1 fruit fly cellular context compared by ENCODE assay signal in genomic region chr2L:6339010-6339897, dm6.
TF ChIP-seq lines count a peak whose summit lies in the region.

No protein-coding gene starts in this region.

TF ChIP-seq in whole organism, embryonic, 481 proteins besides CTCF, POLR2A, EP300 and RAD21 (continued from another document):
- TF ChIP-seq Adf1 (GFP tag; IDR thresholded peaks at IDR 0.05; lab: Robert Waterston, UW): peak; percentile 16; the same call in 1 of the 2 replicates
- TF ChIP-seq insv (GFP tag; optimal IDR thresholded peaks at IDR 0.05; lab: Kevin White, UChicago): no peak
- peak; percentile 41 for TF ChIP-seq Dad (GFP tag; optimal IDR thresholded peaks at IDR 0.05; lab: Kevin White, UChicago)
- no peak for TF ChIP-seq CG17612 (GFP tag; IDR thresholded peaks at IDR 0.05; lab: Robert Waterston, UW)
- TF ChIP-seq CG17186 (GFP tag; optimal IDR thresholded peaks at IDR 0.05; lab: Kevin White, UChicago): no peak
- peak; percentile 16 for TF ChIP-seq MTF-1 (GFP tag; optimal IDR thresholded peaks at IDR 0.05; lab: Kevin White, UChicago; ENCODE audit: borderline replicate concordance)
- TF ChIP-seq Blimp-1 (GFP tag; optimal IDR thresholded peaks at IDR 0.05; lab: Kevin White, UChicago): peak; percentile 8
- TF ChIP-seq trh (GFP tag; optimal IDR thresholded peaks at IDR 0.05; lab: Kevin White, UChicago): no peak
- no peak for TF ChIP-seq CG4707 (GFP tag; optimal IDR thresholded peaks at IDR 0.05; lab: Kevin White, UChicago)
- TF ChIP-seq CG1024 (GFP tag; IDR thresholded peaks at IDR 0.05; lab: Robert Waterston, UW): no peak
- TF ChIP-seq kni (GFP tag; optimal IDR thresholded peaks at IDR 0.05; lab: Kevin White, UChicago): peak; percentile 97
- no peak for TF ChIP-seq CG7987 (GFP tag; optimal IDR thresholded peaks at IDR 0.05; lab: Kevin White, UChicago)
- TF ChIP-seq CG13624 (GFP tag; optimal IDR thresholded peaks at IDR 0.05; lab: Kevin White, UChicago): peak; percentile 39
- no peak for TF ChIP-seq NC2β (GFP tag; optimal IDR thresholded peaks at IDR 0.05; lab: Kevin White, UChicago)
- no peak for TF ChIP-seq Hand (GFP tag; optimal IDR thresholded peaks at IDR 0.05; lab: Kevin White, UChicago)
- no peak for TF ChIP-seq CG12942 (GFP tag; optimal IDR thresholded peaks at IDR 0.05; lab: Kevin White, UChicago)
- peak; percentile 3 to 44 for TF ChIP-seq Hr51 (GFP tag; optimal IDR thresholded peaks at IDR 0.05; lab: Kevin White, UChicago)
- TF ChIP-seq nerfin-2 (GFP tag; IDR thresholded peaks at IDR 0.05; lab: Robert Waterston, UW; ENCODE audit: partially characterized antibody): no peak
- no peak for TF ChIP-seq CG7271 (tag; optimal IDR thresholded peaks at IDR 0.05; lab: Kevin White, UChicago)
- no peak for TF ChIP-seq stwl (tag; optimal IDR thresholded peaks at IDR 0.05; lab: Kevin White, UChicago)
- TF ChIP-seq Antp (GFP tag; optimal IDR thresholded peaks at IDR 0.05; lab: Kevin White, UChicago): peak; percentile 34
- TF ChIP-seq NfI (GFP tag; optimal IDR thresholded peaks at IDR 0.05; lab: Kevin White, UChicago): peak; percentile 14
- no peak for TF ChIP-seq Dip2 (GFP tag; IDR thresholded peaks at IDR 0.05; lab: Robert Waterston, UW)
- no peak for TF ChIP-seq Sox100B (GFP tag; optimal IDR thresholded peaks at IDR 0.05; lab: Kevin White, UChicago)
- no peak for TF ChIP-seq lov (optimal IDR thresholded peaks at IDR 0.05; lab: Kevin White, UChicago)
- peak; percentile 4; the same call in 1 of the 3 replicates for TF ChIP-seq lov (GFP tag; IDR thresholded peaks at IDR 0.05; lab: Robert Waterston, UW)
- no peak for TF ChIP-seq pfk (GFP tag; optimal IDR thresholded peaks at IDR 0.05; lab: Kevin White, UChicago)
- TF ChIP-seq shn (GFP tag; optimal IDR thresholded peaks at IDR 0.05; lab: Kevin White, UChicago): peak; percentile 54
- no peak for TF ChIP-seq klu (GFP tag; IDR thresholded peaks at IDR 0.05; lab: Robert Waterston, UW)
- peak; percentile 71 for TF ChIP-seq CG7786 (GFP tag; optimal IDR thresholded peaks at IDR 0.05; lab: Kevin White, UChicago)
- TF ChIP-seq otp (GFP tag; IDR thresholded peaks at IDR 0.05; lab: Robert Waterston, UW): no peak
- no peak for TF ChIP-seq CG33557 (GFP tag; optimal IDR thresholded peaks at IDR 0.05; lab: Kevin White, UChicago)
- no peak for TF ChIP-seq ato (GFP tag; IDR thresholded peaks at IDR 0.05; lab: Robert Waterston, UW; ENCODE audit: partially characterized antibody)
- TF ChIP-seq CG9727 (GFP tag; optimal IDR thresholded peaks at IDR 0.05; lab: Kevin White, UChicago): peak; percentile 38
- TF ChIP-seq CG14667 (GFP tag; IDR thresholded peaks at IDR 0.05; lab: Robert Waterston, UW): no peak
- TF ChIP-seq Nf-YB (GFP tag; optimal IDR thresholded peaks at IDR 0.05; lab: Kevin White, UChicago): no peak
- TF ChIP-seq CG11696 (GFP tag; IDR thresholded peaks at IDR 0.05; lab: Robert Waterston, UW): no peak
- peak; percentile 15 for TF ChIP-seq CG3995 (GFP tag; optimal IDR thresholded peaks at IDR 0.05; lab: Kevin White, UChicago)
- TF ChIP-seq Rfx (GFP tag; IDR thresholded peaks at IDR 0.05; lab: Robert Waterston, UW): peak; percentile 66
- TF ChIP-seq CG14860 (GFP tag; IDR thresholded peaks at IDR 0.05; lab: Robert Waterston, UW; ENCODE audit: partially characterized antibody): no peak
- no peak for TF ChIP-seq Drgx (GFP tag; IDR thresholded peaks at IDR 0.05; lab: Robert Waterston, UW)
- TF ChIP-seq Med (GFP tag; lab: Kevin White, UChicago): peak; percentile 87
- peak in 1 of 2 experiments; percentile 44 for TF ChIP-seq crp (GFP tag; optimal IDR thresholded peaks at IDR 0.05; lab: Kevin White, UChicago)
- peak; percentile 7 for TF ChIP-seq crol (GFP tag; IDR thresholded peaks at IDR 0.05; lab: Robert Waterston, UW)
- TF ChIP-seq CG9817 (tag; optimal IDR thresholded peaks at IDR 0.05; lab: Kevin White, UChicago): peak; percentile 40
- TF ChIP-seq psq (GFP tag; optimal IDR thresholded peaks at IDR 0.05; lab: Kevin White, UChicago): no peak
- TF ChIP-seq toy (GFP tag; IDR thresholded peaks at IDR 0.05; lab: Robert Waterston, UW): no peak
- no peak for TF ChIP-seq CG10209 (GFP tag; optimal IDR thresholded peaks at IDR 0.05; lab: Kevin White, UChicago)
- no peak for TF ChIP-seq CG10959 (GFP tag; IDR thresholded peaks at IDR 0.05; lab: Robert Waterston, UW)
- no peak for TF ChIP-seq sisA (GFP tag; IDR thresholded peaks at IDR 0.05; lab: Robert Waterston, UW)
- TF ChIP-seq ro (GFP tag; IDR thresholded peaks at IDR 0.05; lab: Robert Waterston, UW): no peak
- peak; percentile 28 for TF ChIP-seq Hr3 (GFP tag; optimal IDR thresholded peaks at IDR 0.05; lab: Kevin White, UChicago)
- TF ChIP-seq CG2116 (GFP tag; optimal IDR thresholded peaks at IDR 0.05; lab: Kevin White, UChicago): no peak
- peak; percentile 32 for TF ChIP-seq CG17385 (GFP tag; optimal IDR thresholded peaks at IDR 0.05; lab: Kevin White, UChicago)
- no peak for TF ChIP-seq CG16815 (GFP tag; optimal IDR thresholded peaks at IDR 0.05; lab: Kevin White, UChicago)
- no peak for TF ChIP-seq wor (GFP tag; IDR thresholded peaks at IDR 0.05; lab: Robert Waterston, UW)
- TF ChIP-seq gcm (GFP tag; optimal IDR thresholded peaks at IDR 0.05; lab: Kevin White, UChicago): no peak
- no peak for TF ChIP-seq E2f2 (GFP tag; IDR thresholded peaks at IDR 0.05; lab: Robert Waterston, UW)
- no peak for TF ChIP-seq CG15514 (GFP tag; optimal IDR thresholded peaks at IDR 0.05; lab: Kevin White, UChicago)
- TF ChIP-seq Sin3A (optimal IDR thresholded peaks at IDR 0.05; lab: Kevin White, UChicago): no peak
- no peak for TF ChIP-seq abd-A (tag; optimal IDR thresholded peaks at IDR 0.05; lab: Kevin White, UChicago)
- TF ChIP-seq fru (optimal IDR thresholded peaks at IDR 0.05; lab: Kevin White, UChicago): no peak
- no peak for TF ChIP-seq Gsc (GFP tag; IDR thresholded peaks at IDR 0.05; lab: Robert Waterston, UW)
- no peak for TF ChIP-seq tio (GFP tag; optimal IDR thresholded peaks at IDR 0.05; lab: Kevin White, UChicago)
- TF ChIP-seq CHES-1-like (GFP tag; optimal IDR thresholded peaks at IDR 0.05; lab: Kevin White, UChicago): peak; percentile 35
- TF ChIP-seq CG18476 (GFP tag; optimal IDR thresholded peaks at IDR 0.05; lab: Kevin White, UChicago): peak; percentile 25
- peak; percentile 23 for TF ChIP-seq CG8388 (GFP tag; optimal IDR thresholded peaks at IDR 0.05; lab: Kevin White, UChicago)
- peak; percentile 43 for TF ChIP-seq Mes4 (GFP tag; optimal IDR thresholded peaks at IDR 0.05; lab: Kevin White, UChicago)
- TF ChIP-seq HLH54F (GFP tag; optimal IDR thresholded peaks at IDR 0.05; lab: Kevin White, UChicago): peak; percentile 50
- no peak for TF ChIP-seq CG14965 (GFP tag; optimal IDR thresholded peaks at IDR 0.05; lab: Kevin White, UChicago; ENCODE audit: borderline replicate concordance)
- TF ChIP-seq Jarid2 (GFP tag; optimal IDR thresholded peaks at IDR 0.05; lab: Kevin White, UChicago): peak; percentile 33
- TF ChIP-seq dm (GFP tag; optimal IDR thresholded peaks at IDR 0.05; lab: Kevin White, UChicago): peak; percentile 18
- peak; percentile 43; the same call in 1 of the 2 replicates for TF ChIP-seq CG6689 (GFP tag; IDR thresholded peaks at IDR 0.05; lab: Robert Waterston, UW)
- TF ChIP-seq da (GFP tag; optimal IDR thresholded peaks at IDR 0.05; lab: Kevin White, UChicago): no peak
- peak; percentile 33 for TF ChIP-seq az2 (GFP tag; optimal IDR thresholded peaks at IDR 0.05; lab: Kevin White, UChicago)
- TF ChIP-seq CG11723 (GFP tag; optimal IDR thresholded peaks at IDR 0.05; lab: Kevin White, UChicago): no peak
- TF ChIP-seq cwo (GFP tag; optimal IDR thresholded peaks at IDR 0.05; lab: Kevin White, UChicago): peak; percentile 32
- TF ChIP-seq CG13296 (GFP tag; optimal IDR thresholded peaks at IDR 0.05; lab: Kevin White, UChicago): peak; percentile 22
- TF ChIP-seq CG4282 (GFP tag; optimal IDR thresholded peaks at IDR 0.05; lab: Kevin White, UChicago): no peak
- TF ChIP-seq salm (tag; optimal IDR thresholded peaks at IDR 0.05; lab: Kevin White, UChicago): no peak
- peak; percentile 49; the same call in 2 of the 3 replicates for TF ChIP-seq dysf (GFP tag; IDR thresholded peaks at IDR 0.05; lab: Robert Waterston, UW)
- peak; percentile 44 for TF ChIP-seq tx (GFP tag; optimal IDR thresholded peaks at IDR 0.05; lab: Kevin White, UChicago)
- TF ChIP-seq gsb (GFP tag; IDR thresholded peaks at IDR 0.05; lab: Robert Waterston, UW): no peak
- no peak for TF ChIP-seq crc (GFP tag; optimal IDR thresholded peaks at IDR 0.05; lab: Kevin White, UChicago)
- TF ChIP-seq CG10654 (GFP tag; optimal IDR thresholded peaks at IDR 0.05; lab: Kevin White, UChicago): no peak
- TF ChIP-seq ci (GFP tag; IDR thresholded peaks at IDR 0.05; lab: Robert Waterston, UW): 0 out of 3 replicates have a peak, but pooled peaks have one; percentile 34
- no peak for TF ChIP-seq CG8290 (GFP tag; optimal IDR thresholded peaks at IDR 0.05; lab: Kevin White, UChicago)
- peak in 1 of 2 experiments; percentile 16 for TF ChIP-seq CG8290 (tag; optimal IDR thresholded peaks at IDR 0.05; lab: Kevin White, UChicago)
- TF ChIP-seq Rx (GFP tag; IDR thresholded peaks at IDR 0.05; lab: Robert Waterston, UW): no peak
- TF ChIP-seq CG1602 (GFP tag; optimal IDR thresholded peaks at IDR 0.05; lab: Kevin White, UChicago): no peak
- TF ChIP-seq CG1832 (GFP tag; optimal IDR thresholded peaks at IDR 0.05; lab: Kevin White, UChicago): peak; percentile 96
- 0 out of 2 replicates have a peak, but pooled peaks have one; percentile 6 for TF ChIP-seq HLH3B (GFP tag; IDR thresholded peaks at IDR 0.05; lab: Robert Waterston, UW)
- peak; percentile 25 for TF ChIP-seq pum (GFP tag; optimal IDR thresholded peaks at IDR 0.05; lab: Kevin White, UChicago)
- no peak for TF ChIP-seq CG11093 (GFP tag; IDR thresholded peaks at IDR 0.05; lab: Robert Waterston, UW)
- TF ChIP-seq CG6813 (GFP tag; optimal IDR thresholded peaks at IDR 0.05; lab: Kevin White, UChicago): peak; percentile 15
- TF ChIP-seq CG9932 (GFP tag; IDR thresholded peaks at IDR 0.05; lab: Robert Waterston, UW): peak; percentile 37; the same call in 1 of the 2 replicates
- no peak for TF ChIP-seq lbe (GFP tag; optimal IDR thresholded peaks at IDR 0.05; lab: Kevin White, UChicago)
- no peak for TF ChIP-seq CG8089 (GFP tag; optimal IDR thresholded peaks at IDR 0.05; lab: Kevin White, UChicago)
- peak; percentile 30 for TF ChIP-seq Bteb2 (GFP tag; optimal IDR thresholded peaks at IDR 0.05; lab: Kevin White, UChicago)
- no peak for TF ChIP-seq luna (GFP tag; optimal IDR thresholded peaks at IDR 0.05; lab: Kevin White, UChicago)
- TF ChIP-seq Bgb (GFP tag; IDR thresholded peaks at IDR 0.05; lab: Robert Waterston, UW; ENCODE audit: partially characterized antibody): no peak
- TF ChIP-seq GATAe (GFP tag; conservative IDR thresholded peaks at IDR 0.05; lab: Robert Waterston, UW): no peak
- TF ChIP-seq HLHmδ (GFP tag; optimal IDR thresholded peaks at IDR 0.05; lab: Kevin White, UChicago): peak; percentile 69
- no peak for TF ChIP-seq en (GFP tag; optimal IDR thresholded peaks at IDR 0.05; lab: Kevin White, UChicago)
- TF ChIP-seq CG17802 (tag; optimal IDR thresholded peaks at IDR 0.05; lab: Kevin White, UChicago): peak; percentile 6
- peak; percentile 28; the same call in 1 of the 4 replicates for TF ChIP-seq Gug (GFP tag; IDR thresholded peaks at IDR 0.05; lab: Robert Waterston, UW)
- TF ChIP-seq Doc3 (GFP tag; IDR thresholded peaks at IDR 0.05; lab: Robert Waterston, UW; ENCODE audit: partially characterized antibody): no peak
- TF ChIP-seq CG11085 (GFP tag; IDR thresholded peaks at IDR 0.05; lab: Robert Waterston, UW): no peak
- peak in 1 of 2 experiments; percentile 63 for TF ChIP-seq chif (GFP tag; optimal IDR thresholded peaks at IDR 0.05; lab: Kevin White, UChicago)
- TF ChIP-seq usp (GFP tag; optimal IDR thresholded peaks at IDR 0.05; lab: Kevin White, UChicago): no peak
- no peak for TF ChIP-seq Scr (GFP tag; IDR thresholded peaks at IDR 0.05; lab: Robert Waterston, UW; ENCODE audit: partially characterized antibody)
- 0 out of 2 replicates have a peak, but pooled peaks have one; percentile 13 for TF ChIP-seq amos (GFP tag; IDR thresholded peaks at IDR 0.05; lab: Robert Waterston, UW; ENCODE audit: partially characterized antibody)
- TF ChIP-seq tap (tag; optimal IDR thresholded peaks at IDR 0.05; lab: Kevin White, UChicago): peak; percentile 20
